Worm (Caenorhabditis elegans): ENCODE data around the gene K11H12.6.

ce11 chrIV:659585-659984 lies 7.5 kb upstream of the K11H12.6 start:
- TF ChIP-seq ztf-29 (GFP tag; IDR thresholded peaks at IDR 0.05), result no peak
- TF ChIP-seq ztf-23 (GFP tag; IDR thresholded peaks at IDR 0.05), result no peak
- no peak for TF ChIP-seq flt-1 (GFP tag; IDR thresholded peaks at IDR 0.05)
- TF ChIP-seq T22C8.4 (GFP tag; IDR thresholded peaks at IDR 0.05), result no peak

Measured in whole organism, midembryonic.